Worm (Caenorhabditis elegans) whole organism, L2 larva: ENCODE data around the gene F57A8.7.

Experiments used
- elt-1 ChIP-seq: fragments of 150-350 bp; optimal IDR thresholded peaks from 2 replicates; lab custom pipeline; 2014; ENCODE audit warnings: missing biosample characterization, missing genetic modification characterization
- unc-62 ChIP-seq: fragments of 150-350 bp; optimal IDR thresholded peaks from 2 replicates; lab custom pipeline; 2014; ENCODE audit warnings: missing biosample characterization, missing genetic modification reagents, missing genetic modification characterization

ce11 chrV:10041484-10041883, 34.1 kb upstream of the F57A8.7 start:
- TF ChIP-seq unc-62 (GFP tag; lab: Kevin White, UChicago) (no peak), elt-1 (tag; lab: Kevin White, UChicago) (no peak)
